1 worm cellular context compared by ENCODE assay signal in the genomic region with DNA sequence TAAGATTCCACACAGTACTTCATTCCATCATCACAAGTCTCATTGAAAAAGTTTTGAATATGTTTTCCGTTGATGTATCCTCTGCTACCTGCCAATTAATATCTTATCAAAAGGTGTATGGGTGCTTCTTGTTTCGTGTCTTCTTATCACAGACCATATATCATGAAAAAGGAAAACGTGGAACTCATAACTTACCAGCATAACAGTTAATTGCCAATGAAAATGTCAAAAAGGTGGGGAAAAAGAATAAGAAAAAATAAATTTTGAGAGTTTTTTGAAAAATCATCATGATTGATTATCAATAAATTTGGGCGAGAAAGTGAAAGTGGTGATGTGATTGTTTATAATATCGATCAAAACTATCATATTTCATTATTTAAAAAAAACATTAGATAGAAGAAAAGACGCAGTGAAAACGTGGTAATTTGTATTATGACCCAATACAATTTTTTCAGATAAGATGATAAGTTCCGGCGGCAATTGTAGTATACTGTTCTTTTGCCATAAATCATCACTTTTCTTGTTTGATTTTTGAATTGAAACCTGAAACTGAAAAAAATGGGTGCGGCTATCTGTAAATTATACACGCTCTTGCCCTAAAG.
A peak's percentile ranks its signal among the peaks of the same experiment; 100 is the strongest.
TF ChIP-seq lines count a peak whose summit lies in the region.

Gene F56C4.4 (minus strand): TSS at position 315 of the 602 bp plus-strand sequence.

TF ChIP-seq in whole organism, L4 larva, 104 proteins besides CTCF, POLR2A, EP300 and RAD21 (continued from another document):
- TF ChIP-seq hlh-30 (tag; optimal IDR thresholded peaks at IDR 0.05; lab: Kevin White, UChicago; ENCODE audit: insufficient read depth) (no peak), ctbp-1 (GFP tag; IDR thresholded peaks at IDR 0.05; lab: Robert Waterston, UW) (no peak), nhr-111 (GFP tag; optimal IDR thresholded peaks at IDR 0.05; lab: Kevin White, UChicago) (no peak), nhr-42 (GFP tag; IDR thresholded peaks at IDR 0.05; lab: Robert Waterston, UW) (no peak), nhr-10 (tag; optimal IDR thresholded peaks at IDR 0.05; lab: Kevin White, UChicago) (no peak), tra-1 (GFP tag; IDR thresholded peaks at IDR 0.05; lab: Robert Waterston, UW) (no peak), ZK337.2 (GFP tag; IDR thresholded peaks at IDR 0.05; lab: Robert Waterston, UW) (no peak), zfp-3 (GFP tag; conservative IDR thresholded peaks at IDR 0.05; lab: Robert Waterston, UW) (no peak), mdl-1 (tag; optimal IDR thresholded peaks at IDR 0.05; lab: Kevin White, UChicago) (no peak), lin-39 (tag; optimal IDR thresholded peaks at IDR 0.05; lab: Kevin White, UChicago) (no peak), cey-2 (tag; optimal IDR thresholded peaks at IDR 0.05; lab: Kevin White, UChicago; ENCODE audit: borderline replicate concordance, insufficient read depth) (peak; percentile 32), dmd-6 (GFP tag; IDR thresholded peaks at IDR 0.05; lab: Robert Waterston, UW) (peak; percentile 80), nhr-41 (GFP tag; IDR thresholded peaks at IDR 0.05; lab: Robert Waterston, UW) (no peak), ceh-82 (tag; optimal IDR thresholded peaks at IDR 0.05; lab: Kevin White, UChicago) (no peak), ceh-20 (GFP tag; IDR thresholded peaks at IDR 0.05; lab: Robert Waterston, UW) (peak; percentile 76), ceh-44 (GFP tag; IDR thresholded peaks at IDR 0.05; lab: Robert Waterston, UW) (no peak), F10B5.3 (tag; optimal IDR thresholded peaks at IDR 0.05; lab: Kevin White, UChicago) (no peak), F26F4.8 (GFP tag; conservative IDR thresholded peaks at IDR 0.05; lab: Robert Waterston, UW) (no peak), lsy-2 (tag; optimal IDR thresholded peaks at IDR 0.05; lab: Kevin White, UChicago) (no peak), Y105C5A.15 (GFP tag; IDR thresholded peaks at IDR 0.05; lab: Robert Waterston, UW) (no peak), lir-3 (tag; optimal IDR thresholded peaks at IDR 0.05; lab: Kevin White, UChicago) (no peak), spr-3 (GFP tag; optimal IDR thresholded peaks at IDR 0.05; lab: Kevin White, UChicago) (no peak), rbr-2 (tag; optimal IDR thresholded peaks at IDR 0.05; lab: Kevin White, UChicago) (no peak), mes-2 (tag; optimal IDR thresholded peaks at IDR 0.05; lab: Kevin White, UChicago; ENCODE audit: poor library complexity, severe bottlenecking) (no peak), php-3 (GFP tag; IDR thresholded peaks at IDR 0.05; lab: Robert Waterston, UW) (peak; percentile 95), tag-97 (GFP tag; IDR thresholded peaks at IDR 0.05; lab: Robert Waterston, UW) (no peak), aha-1 (tag; lab: Kevin White, UChicago) (peak; percentile 20), egl-43 (GFP tag; IDR thresholded peaks at IDR 0.05; lab: Robert Waterston, UW) (no peak), nhr-25 (tag; optimal IDR thresholded peaks at IDR 0.05; lab: Kevin White, UChicago; ENCODE audit: borderline replicate concordance, insufficient read depth) (no peak), hif-1 (tag; optimal IDR thresholded peaks at IDR 0.05; lab: Kevin White, UChicago) (no peak), hmg-1.1 (GFP tag; IDR thresholded peaks at IDR 0.05; lab: Robert Waterston, UW) (no peak), dve-1 (tag; optimal IDR thresholded peaks at IDR 0.05; lab: Kevin White, UChicago; ENCODE audit: insufficient read depth) (peak; percentile 58), T20F7.1 (GFP tag; optimal IDR thresholded peaks at IDR 0.05; lab: Kevin White, UChicago) (peak; percentile 53)
